Worm (Caenorhabditis elegans): ENCODE data around the gene col-118.

Gene col-118

DNA sequence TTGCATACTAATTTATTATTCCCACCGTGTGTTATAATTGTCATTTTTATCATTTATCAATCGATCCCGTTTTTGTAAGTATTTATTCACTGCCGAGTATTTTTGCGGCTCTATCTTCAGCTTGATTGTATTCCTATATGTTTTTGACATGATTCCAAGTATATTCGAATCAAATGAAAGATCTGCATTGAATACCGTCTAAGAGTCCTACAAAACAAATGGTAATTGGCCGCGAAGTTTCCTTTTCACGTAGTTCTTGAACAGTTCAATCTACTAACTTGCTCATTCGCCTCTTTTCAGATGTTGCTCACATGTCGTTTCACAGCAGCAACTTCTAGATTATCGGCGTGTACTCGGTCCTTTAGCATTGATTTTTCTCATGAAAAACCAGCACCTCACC is 44.5 kb downstream of the col-118 start, which contains the start of gene C27B7.2:
TSS of gene C27B7.2 (plus strand) at position 301 of the 400 bp plus-strand sequence.
- TF ChIP-seq flt-1 (GFP tag; IDR thresholded peaks at IDR 0.05) = no peak
- TF ChIP-seq pes-1 (GFP tag; IDR thresholded peaks at IDR 0.05) = no peak
- TF ChIP-seq hmbx-1 (tag; optimal IDR thresholded peaks at IDR 0.05) = no peak
- TF ChIP-seq tbx-37 (GFP tag; conservative IDR thresholded peaks at IDR 0.05) = no peak

DNA sequence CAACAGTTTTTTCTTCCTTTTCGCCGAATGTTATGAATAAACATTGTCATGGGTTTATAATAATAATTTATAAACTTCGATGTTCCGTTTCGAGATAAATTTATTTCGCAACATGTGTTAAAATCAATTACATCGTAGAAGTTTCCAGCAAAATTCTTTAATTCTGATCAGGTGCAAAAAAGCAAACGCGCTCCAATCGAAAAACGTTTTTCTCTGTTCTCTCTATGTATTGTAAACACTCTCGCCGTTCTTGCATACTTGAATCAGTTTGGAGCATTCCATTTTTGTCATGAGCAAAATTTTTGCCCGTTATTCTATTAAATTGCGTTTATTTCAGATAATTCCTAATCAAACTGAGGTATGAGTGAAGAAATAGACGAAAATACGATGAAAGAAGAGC is 45.7 kb downstream of the col-118 start, which contains the start of gene rad-54.L2:
TSS of gene rad-54.L2 (plus strand) at position 332 of the 400 bp plus-strand sequence.
- TF ChIP-seq sea-1 (GFP tag; conservative IDR thresholded peaks at IDR 0.05) = no peak
- peak; percentile 7 for TF ChIP-seq F13C5.2 (tag; optimal IDR thresholded peaks at IDR 0.05)
- TF ChIP-seq scrt-1 (GFP tag; IDR thresholded peaks at IDR 0.05) = no peak
- no peak for TF ChIP-seq aly-1 (tag; optimal IDR thresholded peaks at IDR 0.05)
- no peak for TF ChIP-seq ceh-36 (tag; optimal IDR thresholded peaks at IDR 0.05)
- no peak for TF ChIP-seq flt-1 (GFP tag; IDR thresholded peaks at IDR 0.05)
- TF ChIP-seq hmg-4 (GFP tag; optimal IDR thresholded peaks at IDR 0.05) = no peak
- no peak for TF ChIP-seq tra-4 (tag; optimal IDR thresholded peaks at IDR 0.05)
- no peak for TF ChIP-seq pes-1 (GFP tag; IDR thresholded peaks at IDR 0.05)
